Fruit fly (Drosophila melanogaster): ENCODE data around the gene GstT3.

Gene GstT3

dm6 chrX:20498989-20499388 lies 31.7 kb downstream of the GstT3 start:
- TF ChIP-seq gl (tag; optimal IDR thresholded peaks at IDR 0.05), result no peak
- no peak for TF ChIP-seq Pif1A (GFP tag; optimal IDR thresholded peaks at IDR 0.05)
- TF ChIP-seq CG32121 (GFP tag; IDR thresholded peaks at IDR 0.05), result no peak
- no peak for TF ChIP-seq CG12605 (GFP tag; IDR thresholded peaks at IDR 0.05)
- no peak for TF ChIP-seq CG17806 (tag; optimal IDR thresholded peaks at IDR 0.05)
- TF ChIP-seq CG8159 (tag; optimal IDR thresholded peaks at IDR 0.05), result no peak
- no peak for TF ChIP-seq CG13204 (GFP tag; optimal IDR thresholded peaks at IDR 0.05)
- no peak for TF ChIP-seq CG15710 (tag; optimal IDR thresholded peaks at IDR 0.05)
- no peak for TF ChIP-seq CG9948 (tag; optimal IDR thresholded peaks at IDR 0.05)
- no peak for TF ChIP-seq rn (GFP tag; IDR thresholded peaks at IDR 0.05)
- TF ChIP-seq CG10348 (GFP tag; IDR thresholded peaks at IDR 0.05), result no peak
- TF ChIP-seq fd96Ca (GFP tag; IDR thresholded peaks at IDR 0.05), result no peak
- TF ChIP-seq CG4496 (GFP tag; IDR thresholded peaks at IDR 0.05), result no peak
- no peak for TF ChIP-seq EcR (GFP tag; optimal IDR thresholded peaks at IDR 0.05)
- TF ChIP-seq Pif1B (GFP tag; optimal IDR thresholded peaks at IDR 0.05), result no peak
- TF ChIP-seq CG14655 (GFP tag; optimal IDR thresholded peaks at IDR 0.05), result no peak

dm6 chrX:20499802-20500201 lies 32.5 kb downstream of the GstT3 start:
- TF ChIP-seq gl (tag; optimal IDR thresholded peaks at IDR 0.05) (no peak), D1 (tag; optimal IDR thresholded peaks at IDR 0.05) (no peak), CG8159 (tag; optimal IDR thresholded peaks at IDR 0.05) (no peak), Pif1B (GFP tag; optimal IDR thresholded peaks at IDR 0.05) (no peak)

- TF ChIP-seq Ets98B (GFP tag; IDR thresholded peaks at IDR 0.05), result peak; percentile 94
- TF ChIP-seq rn (GFP tag; IDR thresholded peaks at IDR 0.05), result peak; percentile 92
- peak; percentile 74 for TF ChIP-seq CG8301 (tag; optimal IDR thresholded peaks at IDR 0.05)
- TF ChIP-seq CG15710 (tag; optimal IDR thresholded peaks at IDR 0.05), result peak; percentile 97
- peak; percentile 13 for TF ChIP-seq D1 (tag; optimal IDR thresholded peaks at IDR 0.05)
- TF ChIP-seq CG4496 (GFP tag; IDR thresholded peaks at IDR 0.05), result peak; percentile 97
- TF ChIP-seq gl (tag; optimal IDR thresholded peaks at IDR 0.05), result peak; percentile 68
- TF ChIP-seq CG17806 (tag; optimal IDR thresholded peaks at IDR 0.05), result peak; percentile 84
- TF ChIP-seq EcR (GFP tag; optimal IDR thresholded peaks at IDR 0.05), result peak; percentile 95
- TF ChIP-seq CG9948 (tag; optimal IDR thresholded peaks at IDR 0.05), result peak; percentile 94
- peak; percentile 73 for TF ChIP-seq CG14655 (GFP tag; optimal IDR thresholded peaks at IDR 0.05)
- peak; percentile 89 for TF ChIP-seq fd96Ca (GFP tag; IDR thresholded peaks at IDR 0.05)
- peak; percentile 87 for TF ChIP-seq CG32121 (GFP tag; IDR thresholded peaks at IDR 0.05)
- TF ChIP-seq Pif1A (GFP tag; optimal IDR thresholded peaks at IDR 0.05), result peak; percentile 80
- TF ChIP-seq CG34367 (tag; optimal IDR thresholded peaks at IDR 0.05), result peak; percentile 96
- TF ChIP-seq CG8159 (tag; optimal IDR thresholded peaks at IDR 0.05), result peak; percentile 87
- TF ChIP-seq CG13204 (GFP tag; optimal IDR thresholded peaks at IDR 0.05), result peak; percentile 91
- TF ChIP-seq CG10348 (GFP tag; IDR thresholded peaks at IDR 0.05), result 0 out of 2 replicates have a peak, but pooled peaks have one; percentile 39
- TF ChIP-seq Snoo (tag; optimal IDR thresholded peaks at IDR 0.05), result peak; percentile 95
- peak; percentile 86 for TF ChIP-seq CG12605 (GFP tag; IDR thresholded peaks at IDR 0.05)
- TF ChIP-seq Pif1B (GFP tag; optimal IDR thresholded peaks at IDR 0.05), result peak; percentile 94
These were observed 33.9 kb downstream of the GstT3 start for dm6 chrX:20501040-20501609.

dm6 chrX:20501640-20502039 lies 34.4 kb downstream of the GstT3 start:
- TF ChIP-seq D1 (tag; optimal IDR thresholded peaks at IDR 0.05), result no peak
- peak; percentile 32 for TF ChIP-seq CG8301 (tag; optimal IDR thresholded peaks at IDR 0.05)
- no peak for TF ChIP-seq CG12605 (GFP tag; IDR thresholded peaks at IDR 0.05)
- peak; percentile 53 for TF ChIP-seq CG9948 (tag; optimal IDR thresholded peaks at IDR 0.05)
- peak; percentile 27 for TF ChIP-seq CG17806 (tag; optimal IDR thresholded peaks at IDR 0.05)
- TF ChIP-seq Pif1A (GFP tag; optimal IDR thresholded peaks at IDR 0.05), result no peak
- TF ChIP-seq CG14655 (GFP tag; optimal IDR thresholded peaks at IDR 0.05), result peak; percentile 62
- peak; percentile 39 for TF ChIP-seq CG8159 (tag; optimal IDR thresholded peaks at IDR 0.05)

- no peak for TF ChIP-seq CG32121 (GFP tag; IDR thresholded peaks at IDR 0.05)
- TF ChIP-seq rn (GFP tag; IDR thresholded peaks at IDR 0.05), result no peak
- TF ChIP-seq CG13204 (GFP tag; optimal IDR thresholded peaks at IDR 0.05), result peak; percentile 13
- TF ChIP-seq D1 (tag; optimal IDR thresholded peaks at IDR 0.05), result no peak
- no peak for TF ChIP-seq CG12605 (GFP tag; IDR thresholded peaks at IDR 0.05)
- no peak for TF ChIP-seq Pif1B (GFP tag; optimal IDR thresholded peaks at IDR 0.05)
- TF ChIP-seq CG8301 (tag; optimal IDR thresholded peaks at IDR 0.05), result no peak
These were observed 35.0 kb downstream of the GstT3 start for dm6 chrX:20502252-20502651.

- TF ChIP-seq Snoo (tag; optimal IDR thresholded peaks at IDR 0.05), result peak; percentile 1
- TF ChIP-seq Pif1B (GFP tag; optimal IDR thresholded peaks at IDR 0.05), result peak; percentile 47
- TF ChIP-seq CG10348 (GFP tag; IDR thresholded peaks at IDR 0.05), result no peak
- TF ChIP-seq D1 (tag; optimal IDR thresholded peaks at IDR 0.05), result peak; percentile 18
- TF ChIP-seq Pif1A (GFP tag; optimal IDR thresholded peaks at IDR 0.05), result peak; percentile 62
- TF ChIP-seq gl (tag; optimal IDR thresholded peaks at IDR 0.05), result no peak
- TF ChIP-seq CG32121 (GFP tag; IDR thresholded peaks at IDR 0.05), result no peak
- peak; percentile 62 for TF ChIP-seq CG8159 (tag; optimal IDR thresholded peaks at IDR 0.05)
- TF ChIP-seq fd96Ca (GFP tag; IDR thresholded peaks at IDR 0.05), result no peak
- TF ChIP-seq rn (GFP tag; IDR thresholded peaks at IDR 0.05), result no peak
- TF ChIP-seq CG34367 (tag; optimal IDR thresholded peaks at IDR 0.05), result peak; percentile 19
- TF ChIP-seq CG4496 (GFP tag; IDR thresholded peaks at IDR 0.05), result peak; percentile 57; the same call in 1 of the 3 replicates
- TF ChIP-seq CG14655 (GFP tag; optimal IDR thresholded peaks at IDR 0.05), result peak; percentile 62
- TF ChIP-seq EcR (GFP tag; optimal IDR thresholded peaks at IDR 0.05), result peak; percentile 2
- peak; percentile 59 for TF ChIP-seq CG15710 (tag; optimal IDR thresholded peaks at IDR 0.05)
- TF ChIP-seq Ets98B (GFP tag; IDR thresholded peaks at IDR 0.05), result no peak
- TF ChIP-seq CG9948 (tag; optimal IDR thresholded peaks at IDR 0.05), result peak; percentile 56
- TF ChIP-seq CG17806 (tag; optimal IDR thresholded peaks at IDR 0.05), result peak; percentile 28
- peak; percentile 46 for TF ChIP-seq CG8301 (tag; optimal IDR thresholded peaks at IDR 0.05)
- no peak for TF ChIP-seq CG13204 (GFP tag; optimal IDR thresholded peaks at IDR 0.05)
- no peak for TF ChIP-seq CG12605 (GFP tag; IDR thresholded peaks at IDR 0.05)
These were observed 35.7 kb downstream of the GstT3 start for dm6 chrX:20502776-20503503.
